Fruit fly (Drosophila melanogaster) whole organism: ENCODE results near the gene CG1910.

Experiments used
- CG8478 ChIP-seq: fragments of >200 bp; optimal IDR thresholded peaks from 2 replicates; lab custom pipeline; 2018; ENCODE audit warnings: inconsistent platforms
- Dll ChIP-seq: fragments of >200 bp; optimal IDR thresholded peaks from 2 replicates; lab custom pipeline; 2017
- pan ChIP-seq: fragments of >200 bp; optimal IDR thresholded peaks from 2 replicates; lab custom pipeline; 2017
- psq ChIP-seq: fragments of >200 bp; optimal IDR thresholded peaks from 2 replicates; lab custom pipeline; 2017
- usp ChIP-seq: fragments of >200 bp; optimal IDR thresholded peaks from 2 replicates; lab custom pipeline; 2017; ENCODE audit warnings: missing biosample characterization, missing genetic modification characterization, mixed read lengths

- TF ChIP-seq pan (lab: Kevin White, UChicago) (no peak), Dll (lab: Kevin White, UChicago) (no peak), usp (GFP tag; lab: Kevin White, UChicago) (no peak), CG8478 (lab: Kevin White, UChicago) (no peak), psq (lab: Kevin White, UChicago) (no peak)
These were observed 19.7 kb upstream of the CG1910 start for dm6 chr3R:31727773-31728172.
